Worm (Caenorhabditis elegans): ENCODE measurements around the gene mog-4.

mog-4 gene

ce11 chrII:14570541-14571160 is 9.3 kb upstream of the mog-4 start:
- TF ChIP-seq mls-2 (tag; optimal IDR thresholded peaks at IDR 0.05) (no peak), ham-2 (GFP tag; optimal IDR thresholded peaks at IDR 0.05) (no peak), cnd-1 (tag; optimal IDR thresholded peaks at IDR 0.05) (no peak), ceh-83 (GFP tag; optimal IDR thresholded peaks at IDR 0.05) (no peak), blmp-1 (tag; optimal IDR thresholded peaks at IDR 0.05) (no peak), nhr-237 (tag; optimal IDR thresholded peaks at IDR 0.05) (no peak), nhr-76 (tag; optimal IDR thresholded peaks at IDR 0.05) (no peak), flh-1 (GFP tag; optimal IDR thresholded peaks at IDR 0.05) (no peak), elt-3 (tag; optimal IDR thresholded peaks at IDR 0.05) (no peak), lsy-2 (tag; optimal IDR thresholded peaks at IDR 0.05) (no peak), tbx-8 (GFP tag; optimal IDR thresholded peaks at IDR 0.05) (no peak), mab-5 (tag; optimal IDR thresholded peaks at IDR 0.05) (no peak), pha-4 (tag; optimal IDR thresholded peaks at IDR 0.05) (no peak), unc-62 (GFP tag; optimal IDR thresholded peaks at IDR 0.05) (no peak), zip-8 (tag; optimal IDR thresholded peaks at IDR 0.05) (no peak), nhr-28 (tag; optimal IDR thresholded peaks at IDR 0.05) (no peak), lin-32 (GFP tag; optimal IDR thresholded peaks at IDR 0.05) (no peak), nhr-2 (tag; optimal IDR thresholded peaks at IDR 0.05) (no peak)

- TF ChIP-seq ceh-43 (GFP tag; optimal IDR thresholded peaks at IDR 0.05) (no peak), lsy-2 (tag; optimal IDR thresholded peaks at IDR 0.05) (peak; percentile 10), bed-3 (GFP tag; optimal IDR thresholded peaks at IDR 0.05) (no peak), sptf-1 (tag; optimal IDR thresholded peaks at IDR 0.05) (no peak), mep-1 (tag; optimal IDR thresholded peaks at IDR 0.05) (no peak), unc-120 (tag; optimal IDR thresholded peaks at IDR 0.05; ENCODE audit: poor library complexity, severe bottlenecking) (no peak), ces-1 (GFP tag; optimal IDR thresholded peaks at IDR 0.05) (peak; percentile 81), ceh-83 (GFP tag; optimal IDR thresholded peaks at IDR 0.05) (peak; percentile 18), nhr-2 (tag; optimal IDR thresholded peaks at IDR 0.05) (no peak), unc-62 (GFP tag; optimal IDR thresholded peaks at IDR 0.05) (no peak)
Measured at ce11 chrII:14569322-14569721, 7.9 kb upstream of the mog-4 start.

ce11 chrII:14567811-14568210 is 6.4 kb upstream of the mog-4 start:
- TF ChIP-seq tbx-8 (GFP tag; optimal IDR thresholded peaks at IDR 0.05) (no peak), ham-2 (GFP tag; optimal IDR thresholded peaks at IDR 0.05) (peak; percentile 55), nhr-76 (tag; optimal IDR thresholded peaks at IDR 0.05) (no peak)

ce11 chrII:14563766-14564370 is 2.5 kb upstream of the mog-4 start:
- peak; percentile 85 for TF ChIP-seq lsy-2 (tag; optimal IDR thresholded peaks at IDR 0.05)

- peak; percentile 30 for TF ChIP-seq ces-1 (GFP tag; optimal IDR thresholded peaks at IDR 0.05)
- TF ChIP-seq nhr-12 (tag; optimal IDR thresholded peaks at IDR 0.05): no peak
- TF ChIP-seq ceh-39 (tag; optimal IDR thresholded peaks at IDR 0.05): no peak
- TF ChIP-seq nhr-2 (tag; optimal IDR thresholded peaks at IDR 0.05): no peak
- TF ChIP-seq nhr-28 (tag; optimal IDR thresholded peaks at IDR 0.05): no peak
- no peak for TF ChIP-seq nhr-76 (tag; optimal IDR thresholded peaks at IDR 0.05)
Measured at ce11 chrII:14555019-14555418, 6.4 kb downstream of the mog-4 start.

- TF ChIP-seq nhr-76 (tag; optimal IDR thresholded peaks at IDR 0.05) (no peak), ceh-39 (tag; optimal IDR thresholded peaks at IDR 0.05) (no peak), mab-5 (tag; optimal IDR thresholded peaks at IDR 0.05) (no peak), tbx-8 (GFP tag; optimal IDR thresholded peaks at IDR 0.05) (no peak), elt-3 (tag; optimal IDR thresholded peaks at IDR 0.05) (no peak), unc-120 (tag; optimal IDR thresholded peaks at IDR 0.05; ENCODE audit: poor library complexity, severe bottlenecking) (no peak), sptf-1 (tag; optimal IDR thresholded peaks at IDR 0.05) (no peak), blmp-1 (tag; optimal IDR thresholded peaks at IDR 0.05) (no peak), elt-1 (tag; optimal IDR thresholded peaks at IDR 0.05; ENCODE audit: borderline replicate concordance, insufficient read depth) (no peak), mls-2 (tag; optimal IDR thresholded peaks at IDR 0.05) (no peak), ceh-43 (GFP tag; optimal IDR thresholded peaks at IDR 0.05) (no peak), nhr-28 (tag; optimal IDR thresholded peaks at IDR 0.05) (no peak), lin-13 (tag; optimal IDR thresholded peaks at IDR 0.05) (no peak), hlh-1 (tag; optimal IDR thresholded peaks at IDR 0.05) (no peak)
Measured at ce11 chrII:14550613-14551012, 10.8 kb downstream of the mog-4 start, which contains the start of gene nlp-41. TSS of gene nlp-41 (plus strand) at chrII:14550913.
